Fruit fly (Drosophila melanogaster) whole organism, embryonic: ENCODE measurements around the gene Rrp46.

ENCODE experiments used
- ATbp ChIP-seq: fragments of 200-800 bp; sonication (Bioruptor generic); optimal IDR thresholded peaks from 2 replicates; lab custom pipeline; 2017; ENCODE audit warnings: missing biosample characterization, mild to moderate bottlenecking, missing genetic modification characterization, missing genetic modification reagents
- CG11247 ChIP-seq: fragments of 200-800 bp; sonication (Bioruptor generic); IDR thresholded peaks from 2 replicates; pipeline ENCODE4 v1.3.6; 2022; ENCODE audit warnings: missing biosample characterization, missing genetic modification characterization
- CG11398 ChIP-seq: fragments of 200-800 bp; sonication (Bioruptor generic); optimal IDR thresholded peaks from 2 replicates; lab custom pipeline; 2016; ENCODE audit warnings: missing biosample characterization, missing genetic modification characterization
- CG11504 ChIP-seq: fragments of 200-800 bp; sonication (Bioruptor generic); optimal IDR thresholded peaks from 3 replicates; lab custom pipeline; 2019; ENCODE audit warnings: missing biosample characterization, mild to moderate bottlenecking, missing genetic modification characterization, moderate library complexity
- CG11560 ChIP-seq: fragments of 200-800 bp; sonication (Bioruptor generic); IDR thresholded peaks from 3 replicates; pipeline ENCODE4 v1.3.6; 2022; ENCODE audit warnings: missing biosample characterization, missing genetic modification characterization
- CG12236 ChIP-seq: fragments of 200-800 bp; sonication (Bioruptor generic); optimal IDR thresholded peaks from 2 replicates; lab custom pipeline; 2016; ENCODE audit warnings: missing biosample characterization, missing genetic modification characterization
- CG12299 ChIP-seq: fragments of 200-800 bp; sonication (Bioruptor generic); optimal IDR thresholded peaks from 2 replicates; lab custom pipeline; 2018; ENCODE audit warnings: missing biosample characterization, mild to moderate bottlenecking, missing genetic modification characterization
- CG14050 ChIP-seq: fragments of 200-800 bp; sonication (Bioruptor generic); IDR thresholded peaks from 3 replicates; pipeline ENCODE4 v1.3.6; 2022; ENCODE audit warnings: missing biosample characterization, missing genetic modification characterization
- CG14710 ChIP-seq: fragments of 200-800 bp; sonication (Bioruptor generic); optimal IDR thresholded peaks from 3 replicates; lab custom pipeline; 2019; ENCODE audit warnings: missing biosample characterization, mild to moderate bottlenecking, missing genetic modification characterization, moderate library complexity
- CG14860 ChIP-seq: fragments of 200-800 bp; sonication (Bioruptor generic); IDR thresholded peaks from 3 replicates; pipeline ENCODE4 v1.3.6; 2022; ENCODE audit warnings: missing biosample characterization, missing genetic modification characterization; ENCODE audit not compliant: partially characterized antibody
- CG14965 ChIP-seq: fragments of 200-800 bp; sonication (Bioruptor generic); optimal IDR thresholded peaks from 2 replicates; lab custom pipeline; 2016; ENCODE audit warnings: missing biosample characterization, missing genetic modification characterization, borderline replicate concordance
- CG1529 ChIP-seq: fragments of 200-800 bp; sonication (Bioruptor generic); optimal IDR thresholded peaks from 3 replicates; lab custom pipeline; 2018; ENCODE audit warnings: missing biosample characterization, missing genetic modification characterization
- CG16815 ChIP-seq: fragments of 200-800 bp; sonication (Bioruptor generic); optimal IDR thresholded peaks from 3 replicates; lab custom pipeline; 2017; ENCODE audit warnings: missing biosample characterization, mild to moderate bottlenecking, missing genetic modification characterization
- CG17385 ChIP-seq: fragments of 200-800 bp; sonication (Bioruptor generic); optimal IDR thresholded peaks from 3 replicates; lab custom pipeline; 2018; ENCODE audit warnings: missing biosample characterization, mild to moderate bottlenecking, missing genetic modification characterization
- CG1792 ChIP-seq: fragments of 200-800 bp; sonication (Bioruptor generic); optimal IDR thresholded peaks from 2 replicates; lab custom pipeline; 2016; ENCODE audit warnings: missing biosample characterization, missing genetic modification characterization
- CG2116 ChIP-seq: fragments of 200-800 bp; sonication (Bioruptor generic); optimal IDR thresholded peaks from 3 replicates; lab custom pipeline; 2018; ENCODE audit warnings: missing biosample characterization, mild to moderate bottlenecking, missing genetic modification characterization
- CG2889 ChIP-seq: fragments of 200-800 bp; sonication (Bioruptor generic); IDR thresholded peaks from 3 replicates; pipeline ENCODE4 v1.3.6; 2022; ENCODE audit warnings: missing biosample characterization, missing genetic modification characterization
- CG34376 ChIP-seq: fragments of 200-800 bp; sonication (Bioruptor generic); optimal IDR thresholded peaks from 2 replicates; lab custom pipeline; 2018; ENCODE audit warnings: missing biosample characterization, mild to moderate bottlenecking, missing genetic modification characterization
- CG4404 ChIP-seq: fragments of 200-800 bp; sonication (Bioruptor generic); IDR thresholded peaks from 2 replicates; pipeline ENCODE4 v1.3.6; 2022; ENCODE audit warnings: missing biosample characterization, missing genetic modification characterization
- CG8290 ChIP-seq, 3 experiments: fragments of 200-800 bp; sonication (Bioruptor generic); optimal IDR thresholded peaks; 2 replicates each; lab custom pipeline; 2016 to 2019; ENCODE audit warnings: missing biosample characterization in 3 of 3, missing genetic modification characterization in 3 of 3, mild to moderate bottlenecking in 2 of 3, moderate library complexity in 1 of 3
- CG8765 ChIP-seq: fragments of 200-800 bp; sonication (Bioruptor generic); IDR thresholded peaks from 2 replicates; pipeline ENCODE4 v1.3.6; 2022; ENCODE audit warnings: missing biosample characterization, missing genetic modification characterization
- CG9797 ChIP-seq: fragments of 200-800 bp; sonication (Bioruptor generic); optimal IDR thresholded peaks from 3 replicates; lab custom pipeline; 2018; ENCODE audit warnings: missing biosample characterization, mild to moderate bottlenecking, missing genetic modification characterization
- D19A ChIP-seq: fragments of 200-800 bp; optimal IDR thresholded peaks from 3 replicates; lab custom pipeline; 2019; ENCODE audit warnings: missing biosample characterization, mild to moderate bottlenecking, missing genetic modification characterization, moderate library complexity
- Dip2 ChIP-seq: fragments of 200-800 bp; sonication (Bioruptor generic); IDR thresholded peaks from 2 replicates; pipeline ENCODE4 v1.3.6; 2022; ENCODE audit warnings: missing biosample characterization, missing genetic modification characterization
- ERR ChIP-seq: fragments of 200-800 bp; sonication (Bioruptor generic); optimal IDR thresholded peaks from 2 replicates; lab custom pipeline; 2016; ENCODE audit warnings: missing biosample characterization, missing genetic modification characterization
- Fer1 ChIP-seq: fragments of 200-800 bp; sonication (Bioruptor generic); optimal IDR thresholded peaks from 2 replicates; lab custom pipeline; 2017; ENCODE audit warnings: missing biosample characterization, mild to moderate bottlenecking, missing genetic modification characterization
- Hr3 ChIP-seq: fragments of 200-800 bp; sonication (Bioruptor generic); optimal IDR thresholded peaks from 3 replicates; lab custom pipeline; 2016; ENCODE audit warnings: missing biosample characterization, missing genetic modification characterization
- Lim3 ChIP-seq: fragments of 200-800 bp; sonication (Bioruptor generic); IDR thresholded peaks from 2 replicates; pipeline ENCODE4 v1.3.6; 2022; ENCODE audit warnings: missing biosample characterization, missing genetic modification characterization
- Med ChIP-seq: fragments of 200-800 bp; sonication (Bioruptor generic); peaks from one replicate; lab custom pipeline; 2016; ENCODE audit warnings: missing biosample characterization, missing genetic modification characterization, mild to moderate bottlenecking, inconsistent platforms, moderate library complexity
- Oaz ChIP-seq: fragments of 200-800 bp; sonication (Bioruptor generic); IDR thresholded peaks from 2 replicates; pipeline ENCODE4 v1.3.6; 2022; ENCODE audit warnings: missing biosample characterization, missing genetic modification characterization
- Oli ChIP-seq: fragments of 200-800 bp; sonication (Bioruptor generic); optimal IDR thresholded peaks from 2 replicates; lab custom pipeline; 2018; ENCODE audit warnings: missing biosample characterization, mild to moderate bottlenecking, missing genetic modification characterization, moderate library complexity
- ash1 ChIP-seq: fragments of 200-800 bp; sonication (Bioruptor generic); optimal IDR thresholded peaks from 2 replicates; lab custom pipeline; 2018; ENCODE audit warnings: missing biosample characterization, mild to moderate bottlenecking, missing genetic modification characterization
- btn ChIP-seq: fragments of 200-800 bp; sonication (Bioruptor generic); optimal IDR thresholded peaks from 2 replicates; lab custom pipeline; 2016; ENCODE audit warnings: missing biosample characterization, missing genetic modification characterization
- chn ChIP-seq: fragments of 200-800 bp; sonication (Bioruptor generic); optimal IDR thresholded peaks from 2 replicates; lab custom pipeline; 2016; ENCODE audit warnings: missing biosample characterization, missing genetic modification characterization
- crc ChIP-seq: fragments of 200-800 bp; sonication (Bioruptor generic); optimal IDR thresholded peaks from 2 replicates; lab custom pipeline; 2016; ENCODE audit warnings: missing biosample characterization, missing genetic modification characterization
- crol ChIP-seq: fragments of 200-800 bp; sonication (Bioruptor generic); IDR thresholded peaks from 2 replicates; pipeline ENCODE4 v1.3.6; 2022; ENCODE audit warnings: missing biosample characterization, missing genetic modification characterization
- danr ChIP-seq: fragments of 200-800 bp; sonication (Bioruptor generic); IDR thresholded peaks from 2 replicates; pipeline ENCODE4 v1.3.6; 2022; ENCODE audit warnings: missing biosample characterization, missing genetic modification characterization
- fd3F ChIP-seq: fragments of 200-800 bp; sonication (Bioruptor generic); optimal IDR thresholded peaks from 2 replicates; lab custom pipeline; 2018; ENCODE audit warnings: missing biosample characterization, mild to moderate bottlenecking, missing genetic modification characterization, moderate library complexity
- fru ChIP-seq: fragments of >200 bp; optimal IDR thresholded peaks from 2 replicates; lab custom pipeline; 2017
- h ChIP-seq: fragments of >200 bp; optimal IDR thresholded peaks from 2 replicates; lab custom pipeline; 2017
- lab ChIP-seq: fragments of 200-800 bp; sonication (Bioruptor generic); optimal IDR thresholded peaks from 3 replicates; lab custom pipeline; 2017; ENCODE audit warnings: missing biosample characterization, missing genetic modification characterization, mild to moderate bottlenecking, moderate library complexity, missing genetic modification reagents
- lola ChIP-seq, 3 experiments: fragments of >200 bp in 2 of 3; fragments of 200-800 bp in 1 of 3; sonication (Bioruptor generic) in 1 of 3; optimal IDR thresholded peaks; 2 replicates each; lab custom pipeline; 2017 to 2019; ENCODE audit warnings: missing biosample characterization in 3 of 3, missing genetic modification characterization in 3 of 3, mild to moderate bottlenecking in 1 of 3, moderate library complexity in 1 of 3
- mirr ChIP-seq: fragments of 200-800 bp; sonication (Bioruptor generic); optimal IDR thresholded peaks from 3 replicates; lab custom pipeline; 2018; ENCODE audit warnings: missing biosample characterization, mild to moderate bottlenecking, missing genetic modification characterization
- prd ChIP-seq, 3 experiments: fragments of >200 bp in 2 of 3; fragments of 200-800 bp in 1 of 3; sonication (Bioruptor generic) in 1 of 3; optimal IDR thresholded peaks in 2 of 3; IDR thresholded peaks in 1 of 3; 2 replicates in 2 of 3; 3 replicates in 1 of 3; pipeline versions ENCODE4 v1.3.6 to Lab custom; 2017 to 2022; ENCODE audit warnings: missing biosample characterization in 1 of 3, missing genetic modification characterization in 1 of 3
- sd ChIP-seq: fragments of 200-800 bp; sonication (Bioruptor generic); optimal IDR thresholded peaks from 3 replicates; lab custom pipeline; 2018; ENCODE audit warnings: missing biosample characterization, mild to moderate bottlenecking, missing genetic modification characterization, moderate library complexity
- sens ChIP-seq: fragments of 200-800 bp; sonication (Bioruptor generic); peaks from one replicate; lab custom pipeline; 2016; ENCODE audit warnings: missing biosample characterization, missing genetic modification characterization
- sens-2 ChIP-seq: fragments of 200-800 bp; sonication (Bioruptor generic); IDR thresholded peaks from 2 replicates; pipeline ENCODE4 v1.3.6; 2022; ENCODE audit warnings: missing biosample characterization, missing genetic modification characterization
- vnd ChIP-seq: fragments of 200-800 bp; sonication (Bioruptor generic); IDR thresholded peaks from 3 replicates; pipeline ENCODE4 v1.3.6; 2022; ENCODE audit warnings: missing biosample characterization, missing genetic modification characterization; ENCODE audit not compliant: partially characterized antibody
- vvl ChIP-seq: fragments of 200-800 bp; sonication (Bioruptor generic); IDR thresholded peaks from 2 replicates; pipeline ENCODE4 v1.3.6; 2022; ENCODE audit warnings: missing biosample characterization, missing genetic modification characterization
- zen ChIP-seq: fragments of 200-800 bp; sonication (Bioruptor generic); optimal IDR thresholded peaks from 3 replicates; lab custom pipeline; 2018; ENCODE audit warnings: missing biosample characterization, mild to moderate bottlenecking, missing genetic modification characterization, moderate library complexity
- zfh2 ChIP-seq: fragments of 200-800 bp; sonication (Bioruptor generic); optimal IDR thresholded peaks from 2 replicates; lab custom pipeline; 2016; ENCODE audit warnings: missing biosample characterization, missing genetic modification characterization

Gene Rrp46

dm6 chr3R:10415923-10416322, 2.8 kb downstream of the Rrp46 start, which contains the start of gene CG6345 (continued):
- peak; percentile 84 for TF ChIP-seq CG1529 (GFP tag; lab: Kevin White, UChicago)
- TF ChIP-seq CG16815, result peak; percentile 48
- peak; percentile 65 for TF ChIP-seq fd3F (GFP tag; lab: Kevin White, UChicago)
- peak; percentile 23; the same call in 1 of the 2 replicates for TF ChIP-seq danr (GFP tag; lab: Robert Waterston, UW)
- TF ChIP-seq CG34376, result peak; percentile 86
- peak; percentile 54 for TF ChIP-seq CG1792
- no peak for TF ChIP-seq Dip2 (GFP tag; lab: Robert Waterston, UW)
- peak; percentile 49 for TF ChIP-seq ERR (GFP tag; lab: Kevin White, UChicago)
- no peak for TF ChIP-seq Lim3 (GFP tag; lab: Robert Waterston, UW)
- TF ChIP-seq CG8765, result 0 out of 2 replicates have a peak, but pooled peaks have one; percentile 30
- TF ChIP-seq vvl (GFP tag; lab: Robert Waterston, UW), result peak; percentile 91
- peak in 1 of 3 experiments; percentile 52 for TF ChIP-seq lola (GFP tag; optimal IDR thresholded peaks at IDR 0.05; lab: Kevin White, UChicago)
- TF ChIP-seq CG14050 (GFP tag; lab: Robert Waterston, UW), result peak; percentile 78
- peak; percentile 93 for TF ChIP-seq lab (GFP tag; lab: Kevin White, UChicago)
- TF ChIP-seq Oli (tag; lab: Kevin White, UChicago), result peak; percentile 68
- peak; percentile 89 for TF ChIP-seq zen (tag; lab: Kevin White, UChicago)
- TF ChIP-seq CG11247 (GFP tag; lab: Robert Waterston, UW), result peak; percentile 87
- TF ChIP-seq CG9797 (GFP tag; lab: Kevin White, UChicago), result no peak
- TF ChIP-seq Med (GFP tag; lab: Kevin White, UChicago), result peak; percentile 98
- peak; percentile 100 for TF ChIP-seq CG14965 (GFP tag; lab: Kevin White, UChicago)
- no peak for TF ChIP-seq CG14860 (GFP tag; lab: Robert Waterston, UW)
- TF ChIP-seq CG11398 (GFP tag; lab: Kevin White, UChicago), result peak; percentile 67
- TF ChIP-seq Oaz (GFP tag; lab: Robert Waterston, UW), result 0 out of 2 replicates have a peak, but pooled peaks have one; percentile 31
- TF ChIP-seq D19A, result peak; percentile 74
- peak; percentile 1 for TF ChIP-seq crc (GFP tag; lab: Kevin White, UChicago)
- TF ChIP-seq CG14710, result peak; percentile 87
- TF ChIP-seq sens, result peak; percentile 97
- TF ChIP-seq CG11560 (tag; lab: Robert Waterston, UW), result no peak
- TF ChIP-seq CG4404 (GFP tag; lab: Robert Waterston, UW), result no peak
- TF ChIP-seq ash1 (GFP tag; lab: Kevin White, UChicago), result peak; percentile 46
- no peak for TF ChIP-seq fru (lab: Kevin White, UChicago)
- peak; percentile 92 for TF ChIP-seq mirr (GFP tag; lab: Kevin White, UChicago)
- TF ChIP-seq CG2116, result peak; percentile 67
- TF ChIP-seq Hr3, result peak; percentile 80
- peak; percentile 68 for TF ChIP-seq CG12299 (tag; lab: Kevin White, UChicago)
- peak; percentile 34 for TF ChIP-seq zfh2
- TF ChIP-seq CG2889, result no peak
- TF ChIP-seq prd (optimal IDR thresholded peaks at IDR 0.05; lab: Kevin White, UChicago), result no peak
- TF ChIP-seq prd (GFP tag; IDR thresholded peaks at IDR 0.05; lab: Robert Waterston, UW), result peak; percentile 75
- peak; percentile 71 for TF ChIP-seq CG12236 (GFP tag; lab: Kevin White, UChicago)
- TF ChIP-seq CG11504, result peak; percentile 86
- peak; percentile 89 for TF ChIP-seq btn (GFP tag; lab: Kevin White, UChicago)
- peak; percentile 81 for TF ChIP-seq CG17385 (GFP tag; lab: Kevin White, UChicago)
- TF ChIP-seq Fer1 (GFP tag; lab: Kevin White, UChicago), result peak; percentile 93
- peak; percentile 79 for TF ChIP-seq ATbp (GFP tag; lab: Kevin White, UChicago)
- TF ChIP-seq crol (GFP tag; lab: Robert Waterston, UW), result no peak
- no peak for TF ChIP-seq sd (tag; lab: Kevin White, UChicago)
- no peak for TF ChIP-seq h (lab: Kevin White, UChicago)
- TF ChIP-seq vnd (GFP tag; lab: Robert Waterston, UW), result no peak
- TF ChIP-seq chn, result peak; percentile 87
- TF ChIP-seq CG8290 (GFP tag; optimal IDR thresholded peaks at IDR 0.05; lab: Kevin White, UChicago), result peak; percentile 50
- peak; percentile 44 to 82 for TF ChIP-seq CG8290 (tag; optimal IDR thresholded peaks at IDR 0.05; lab: Kevin White, UChicago)
- peak; percentile 83 for TF ChIP-seq sens-2 (GFP tag; lab: Robert Waterston, UW)
